Fruit fly (Drosophila melanogaster): ENCODE measurements around the gene dlg1.

The dlg1 gene

DNA sequence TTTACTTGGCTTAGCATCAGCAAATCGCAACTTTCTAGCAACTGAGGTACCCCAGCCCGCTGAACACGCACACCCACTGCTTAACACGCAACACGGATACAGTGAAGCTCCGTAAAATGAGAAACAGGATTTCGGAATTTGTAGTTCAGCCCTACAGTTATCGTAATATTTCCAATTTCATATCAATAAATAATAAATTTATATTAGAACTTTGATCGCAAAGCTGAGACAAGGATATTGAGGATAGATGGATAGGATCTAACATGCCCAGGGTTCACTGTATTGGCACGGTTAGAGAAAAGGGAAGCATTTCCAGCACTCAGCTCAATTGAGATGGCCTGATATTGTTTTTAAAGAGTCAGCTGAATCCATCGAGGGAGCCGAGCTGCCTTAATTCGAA is 49.7 kb downstream of the dlg1 start:
- TF ChIP-seq topi (GFP tag; optimal IDR thresholded peaks at IDR 0.05) (no peak), CG6163 (GFP tag; IDR thresholded peaks at IDR 0.05) (0 out of 3 replicates have a peak, but pooled peaks have one; percentile 36), Eip78C (GFP tag) (peak; percentile 39), dsx (GFP tag; optimal IDR thresholded peaks at IDR 0.05; ENCODE audit: poor library complexity, severe bottlenecking) (no peak), CG15336 (GFP tag; IDR thresholded peaks at IDR 0.05) (peak; percentile 39), Gug (GFP tag; IDR thresholded peaks at IDR 0.05) (no peak), cyc (GFP tag; optimal IDR thresholded peaks at IDR 0.05) (no peak), eg (GFP tag; IDR thresholded peaks at IDR 0.05) (peak; percentile 32; the same call in 1 of the 3 replicates), CG1621 (tag; optimal IDR thresholded peaks at IDR 0.05) (no peak), svp (GFP tag) (no peak), ss (GFP tag; optimal IDR thresholded peaks at IDR 0.05) (peak in 1 of 2 experiments; percentile 37), OdsH (GFP tag; optimal IDR thresholded peaks at IDR 0.05) (peak; percentile 12), CG8119 (GFP tag; IDR thresholded peaks at IDR 0.05) (peak; percentile 32; the same call in 1 of the 3 replicates), vri (GFP tag; optimal IDR thresholded peaks at IDR 0.05) (no peak), CG10631 (GFP tag; optimal IDR thresholded peaks at IDR 0.05) (no peak), Sox14 (GFP tag; optimal IDR thresholded peaks at IDR 0.05) (no peak), spab (GFP tag; optimal IDR thresholded peaks at IDR 0.05) (no peak), CG11294 (GFP tag; IDR thresholded peaks at IDR 0.05) (no peak), CG31627 (GFP tag; optimal IDR thresholded peaks at IDR 0.05) (no peak), CG9139 (GFP tag; optimal IDR thresholded peaks at IDR 0.05) (no peak), Ets21C (GFP tag; optimal IDR thresholded peaks at IDR 0.05) (no peak), Smox (GFP tag; optimal IDR thresholded peaks at IDR 0.05) (no peak), Hr38 (GFP tag; optimal IDR thresholded peaks at IDR 0.05) (no peak), CG34406 (GFP tag; optimal IDR thresholded peaks at IDR 0.05) (no peak), Lpt (GFP tag; optimal IDR thresholded peaks at IDR 0.05) (no peak), CG7368 (GFP tag; optimal IDR thresholded peaks at IDR 0.05) (no peak), CG6276 (GFP tag; optimal IDR thresholded peaks at IDR 0.05) (peak; percentile 20), salr (GFP tag; optimal IDR thresholded peaks at IDR 0.05) (no peak), fd85E (GFP tag; optimal IDR thresholded peaks at IDR 0.05) (no peak), CG8632 (GFP tag; optimal IDR thresholded peaks at IDR 0.05) (no peak), CG6854 (GFP tag; optimal IDR thresholded peaks at IDR 0.05) (no peak), pdm3 (GFP tag; optimal IDR thresholded peaks at IDR 0.05) (no peak), CG11762 (GFP tag; optimal IDR thresholded peaks at IDR 0.05; ENCODE audit: insufficient read depth) (no peak), acj6 (GFP tag; optimal IDR thresholded peaks at IDR 0.05) (no peak), Ets96B (tag; optimal IDR thresholded peaks at IDR 0.05) (no peak), Sox15 (GFP tag; optimal IDR thresholded peaks at IDR 0.05) (no peak), CG32006 (GFP tag; optimal IDR thresholded peaks at IDR 0.05) (peak; percentile 40)

DNA sequence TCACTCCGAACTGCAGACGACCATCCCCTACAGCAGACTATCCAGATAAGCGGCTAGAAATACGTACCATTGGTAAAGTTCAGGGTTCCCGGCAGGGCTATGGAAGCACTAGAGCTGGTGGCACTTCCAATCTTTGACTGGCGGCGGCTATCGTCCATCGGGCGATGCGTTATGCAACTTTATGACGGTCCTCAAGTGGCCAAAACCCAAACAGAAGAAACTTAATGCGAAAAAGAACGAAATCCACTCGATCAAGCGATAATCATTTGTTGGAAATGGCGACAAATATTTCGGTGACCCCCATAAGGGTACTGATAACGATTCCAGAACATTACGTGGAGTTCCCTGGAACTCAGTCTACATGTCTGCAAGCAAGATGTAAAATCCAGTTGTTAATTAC is 50.5 kb downstream of the dlg1 start:
- TF ChIP-seq CG8319 (GFP tag; optimal IDR thresholded peaks at IDR 0.05) (no peak), vri (GFP tag; optimal IDR thresholded peaks at IDR 0.05) (peak; percentile 74)

DNA sequence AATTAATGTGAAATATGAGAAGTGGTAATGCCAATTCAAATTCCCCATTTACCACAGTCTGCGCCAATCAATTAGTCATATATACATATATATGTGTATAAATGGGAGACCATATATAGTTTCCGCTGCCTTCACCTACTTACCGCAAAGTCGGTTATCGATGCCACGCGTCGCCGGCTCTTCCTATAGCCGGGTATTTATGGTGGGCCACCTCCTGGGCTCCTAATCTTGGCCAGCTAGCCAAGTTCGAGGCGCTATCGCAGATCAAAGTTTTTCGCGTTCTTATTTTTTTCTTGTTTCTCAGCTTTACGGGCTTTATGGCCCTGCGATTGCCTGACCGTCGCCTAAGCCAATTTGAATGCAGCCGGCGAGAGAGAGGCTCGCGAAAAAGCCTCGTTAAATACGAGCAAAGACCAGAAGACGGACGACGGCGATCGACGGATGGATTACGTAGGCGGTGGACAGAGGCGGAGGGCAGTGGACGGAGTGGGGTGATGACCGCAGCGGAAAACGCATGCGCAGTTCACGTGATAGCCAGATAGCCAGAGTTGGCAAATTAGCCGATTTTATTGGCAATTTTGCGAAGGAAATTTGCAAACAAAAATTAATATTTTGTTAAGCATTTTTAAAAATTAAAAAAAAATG is 51.4 kb downstream of the dlg1 start:
- peak; percentile 53 for TF ChIP-seq vri (GFP tag; optimal IDR thresholded peaks at IDR 0.05)
- peak; percentile 19 for TF ChIP-seq svp (GFP tag)
- TF ChIP-seq dsx (GFP tag; optimal IDR thresholded peaks at IDR 0.05; ENCODE audit: poor library complexity, severe bottlenecking) = no peak
- TF ChIP-seq Hr38 (GFP tag; optimal IDR thresholded peaks at IDR 0.05) = no peak
- no peak for TF ChIP-seq pdm3 (GFP tag; optimal IDR thresholded peaks at IDR 0.05)

Data from whole organism, prepupa.